Worm (Caenorhabditis elegans): ENCODE results near the gene F16G10.8.

DNA sequence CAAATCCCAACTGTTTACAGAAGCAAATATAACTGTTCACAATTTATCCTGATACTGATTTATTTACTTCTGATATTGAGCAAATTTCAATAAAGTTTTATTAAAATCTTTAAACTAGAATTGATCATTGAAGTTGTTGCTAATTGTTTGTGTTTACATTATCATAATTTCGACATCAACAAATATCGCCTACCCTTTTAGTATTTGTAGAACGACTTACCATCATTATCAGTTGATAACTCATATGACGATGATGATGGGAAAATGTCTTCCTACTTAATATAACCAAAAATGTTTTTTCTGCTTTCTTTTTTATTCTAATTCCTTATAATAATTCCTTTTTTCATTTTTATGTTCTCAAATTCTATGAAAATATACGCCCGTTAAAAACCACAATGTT, 37.5 kb upstream of the F16G10.8 start:
- TF ChIP-seq ztf-11 (tag; optimal IDR thresholded peaks at IDR 0.05) (no peak), unc-62 (GFP tag; optimal IDR thresholded peaks at IDR 0.05) (no peak), hpl-2 (GFP tag; optimal IDR thresholded peaks at IDR 0.05) (peak; percentile 9)

All from whole organism, L1 larva.